Worm (Caenorhabditis elegans): ENCODE data around the gene kin-9.

The kin-9 gene

DNA sequence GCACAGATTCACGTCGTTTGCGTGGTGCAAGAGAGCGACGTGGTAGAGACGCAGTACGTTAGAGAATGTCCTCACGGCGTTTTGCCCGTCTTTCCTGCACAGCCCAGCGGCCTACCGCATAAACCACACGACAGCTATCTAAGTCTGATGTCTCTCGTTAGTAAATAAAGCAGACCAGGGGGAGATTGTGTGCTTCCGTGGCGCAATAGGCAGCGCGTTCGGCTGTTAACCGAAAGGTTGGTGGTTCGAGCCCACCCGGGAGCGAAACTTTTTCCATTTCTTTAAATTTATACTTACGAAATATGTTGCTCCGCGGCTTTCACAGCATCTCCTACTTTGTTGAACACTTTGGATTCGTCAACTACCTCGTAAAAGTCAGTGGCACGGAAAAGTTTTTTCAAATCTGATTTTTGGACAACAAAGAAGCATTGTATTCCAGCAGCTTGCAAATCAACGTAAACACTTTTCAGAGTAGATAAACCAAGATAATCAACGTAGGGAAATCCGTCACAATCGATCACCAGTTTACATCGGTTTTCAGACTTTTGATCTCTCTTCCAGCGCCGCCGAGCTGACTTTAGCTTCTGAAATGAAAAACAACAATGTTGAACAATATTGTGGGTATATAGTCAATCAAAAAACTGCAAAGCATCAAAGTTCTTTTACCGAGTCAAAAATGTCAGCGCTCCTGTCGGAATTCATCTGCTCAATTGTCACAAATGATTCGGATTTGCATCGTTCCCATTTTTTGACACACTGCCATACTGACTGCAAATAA is 28.0 kb upstream of the kin-9 start:
- TF ChIP-seq tbx-2 (tag; optimal IDR thresholded peaks at IDR 0.05) (peak; percentile 94), blmp-1 (tag; optimal IDR thresholded peaks at IDR 0.05) (peak; percentile 42), C16A3.4 (tag; optimal IDR thresholded peaks at IDR 0.05) (peak; percentile 88), ces-1 (GFP tag; optimal IDR thresholded peaks at IDR 0.05) (no peak), aly-2 (tag; optimal IDR thresholded peaks at IDR 0.05) (peak; percentile 63), fkh-4 (tag; optimal IDR thresholded peaks at IDR 0.05; ENCODE audit: borderline replicate concordance) (no peak), jun-1 (tag; optimal IDR thresholded peaks at IDR 0.05) (peak; percentile 87), nhr-90 (tag; optimal IDR thresholded peaks at IDR 0.05; ENCODE audit: poor library complexity) (peak; percentile 91), unc-86 (tag; optimal IDR thresholded peaks at IDR 0.05) (peak; percentile 87), fos-1 (tag; optimal IDR thresholded peaks at IDR 0.05) (peak; percentile 84), lsy-2 (tag; optimal IDR thresholded peaks at IDR 0.05) (peak; percentile 81 to 83), mep-1 (tag; optimal IDR thresholded peaks at IDR 0.05) (peak; percentile 81), swsn-7 (tag; optimal IDR thresholded peaks at IDR 0.05) (peak; percentile 94), lin-39 (tag; optimal IDR thresholded peaks at IDR 0.05) (peak; percentile 68), hlh-4 (tag; optimal IDR thresholded peaks at IDR 0.05) (peak; percentile 3), ceh-82 (tag; optimal IDR thresholded peaks at IDR 0.05) (peak; percentile 60 to 83 (median 74)), mef-2 (tag; optimal IDR thresholded peaks at IDR 0.05) (peak; percentile 45), zag-1 (tag; optimal IDR thresholded peaks at IDR 0.05) (no peak), dsc-1 (tag; optimal IDR thresholded peaks at IDR 0.05) (peak; percentile 95), nhr-12 (tag; optimal IDR thresholded peaks at IDR 0.05) (no peak), nhr-84 (tag; optimal IDR thresholded peaks at IDR 0.05) (no peak), nhr-77 (tag; optimal IDR thresholded peaks at IDR 0.05) (peak; percentile 75), ceh-63 (GFP tag; optimal IDR thresholded peaks at IDR 0.05) (no peak), tlp-1 (tag; optimal IDR thresholded peaks at IDR 0.05) (no peak), skn-1 (tag; optimal IDR thresholded peaks at IDR 0.05) (peak; percentile 78), lin-13 (GFP tag; optimal IDR thresholded peaks at IDR 0.05) (peak; percentile 80), isw-1 (GFP tag; IDR thresholded peaks at IDR 0.05) (peak; percentile 86), grh-1 (GFP tag; IDR thresholded peaks at IDR 0.05) (peak; percentile 77), egl-13 (tag; optimal IDR thresholded peaks at IDR 0.05) (peak; percentile 84), nhr-47 (tag; optimal IDR thresholded peaks at IDR 0.05) (peak; percentile 96), dpl-1 (GFP tag; optimal IDR thresholded peaks at IDR 0.05) (peak in 2 of 3 experiments; percentile 44 to 50), pqm-1 (tag; optimal IDR thresholded peaks at IDR 0.05) (no peak), ztf-11 (tag; optimal IDR thresholded peaks at IDR 0.05) (peak in 1 of 2 experiments; percentile 85), ztf-4 (tag; optimal IDR thresholded peaks at IDR 0.05) (peak; percentile 83), sox-4 (tag; optimal IDR thresholded peaks at IDR 0.05) (peak; percentile 84), unc-30 (tag; optimal IDR thresholded peaks at IDR 0.05) (no peak), nhr-71 (tag; optimal IDR thresholded peaks at IDR 0.05) (peak; percentile 96), irx-1 (tag; optimal IDR thresholded peaks at IDR 0.05) (peak; percentile 90), nhr-85 (tag) (peak; percentile 94), elt-3 (tag; optimal IDR thresholded peaks at IDR 0.05) (peak in 3 of 6 experiments; percentile 4 to 83 (median 39)), alr-1 (tag; optimal IDR thresholded peaks at IDR 0.05; ENCODE audit: borderline replicate concordance) (no peak), ets-5 (GFP tag; IDR thresholded peaks at IDR 0.05) (no peak), ceh-90 (tag; optimal IDR thresholded peaks at IDR 0.05) (no peak), unc-130 (tag; optimal IDR thresholded peaks at IDR 0.05) (no peak), pax-3 (tag; optimal IDR thresholded peaks at IDR 0.05) (peak; percentile 82), nhr-20 (tag; optimal IDR thresholded peaks at IDR 0.05) (peak; percentile 94), sup-37 (GFP tag; optimal IDR thresholded peaks at IDR 0.05) (peak; percentile 81), snpc-4 (tag; optimal IDR thresholded peaks at IDR 0.05) (peak; percentile 49), lin-15B (tag; optimal IDR thresholded peaks at IDR 0.05) (no peak), mdl-1 (tag; optimal IDR thresholded peaks at IDR 0.05) (peak in 1 of 2 experiments; percentile 81), C04F5.9 (tag; optimal IDR thresholded peaks at IDR 0.05) (peak; percentile 39), nhr-237 (tag; optimal IDR thresholded peaks at IDR 0.05) (peak; percentile 48)

Measured in whole organism, L1 larva.